Comparison of ENCODE assay signal across 8 worm cellular contexts in genomic region chrX:348141-348540, ce11.
TF ChIP-seq lines count a peak whose summit lies in the region.

No protein-coding gene starts in this region.

TF ChIP-seq in whole organism, L1 larva, 84 proteins besides CTCF, POLR2A, EP300 and RAD21 (continues in another document):
- TF ChIP-seq mep-1 (tag; optimal IDR thresholded peaks at IDR 0.05; lab: Kevin White, UChicago): peak; percentile 31
- peak; percentile 51 for TF ChIP-seq snu-23 (GFP tag; optimal IDR thresholded peaks at IDR 0.05; lab: Kevin White, UChicago)
- TF ChIP-seq blmp-1 (tag; optimal IDR thresholded peaks at IDR 0.05; lab: Kevin White, UChicago): peak; percentile 34
- no peak for TF ChIP-seq unc-30 (tag; optimal IDR thresholded peaks at IDR 0.05; lab: Kevin White, UChicago)
- peak; percentile 34 to 51 for TF ChIP-seq lin-35 (GFP tag; optimal IDR thresholded peaks at IDR 0.05; lab: Kevin White, UChicago)
- peak; percentile 9 to 39 for TF ChIP-seq lsy-2 (tag; optimal IDR thresholded peaks at IDR 0.05; lab: Kevin White, UChicago)
- no peak for TF ChIP-seq sox-4 (tag; optimal IDR thresholded peaks at IDR 0.05; lab: Kevin White, UChicago)
- peak; percentile 24 for TF ChIP-seq nhr-47 (tag; optimal IDR thresholded peaks at IDR 0.05; lab: Kevin White, UChicago)
- TF ChIP-seq swsn-7 (tag; optimal IDR thresholded peaks at IDR 0.05; lab: Kevin White, UChicago): peak; percentile 2
- peak in 1 of 2 experiments; percentile 16 for TF ChIP-seq efl-1 (optimal IDR thresholded peaks at IDR 0.05; lab: Kevin White, UChicago)
- TF ChIP-seq efl-1 (GFP tag; optimal IDR thresholded peaks at IDR 0.05 in 1 of 2; lab: Kevin White, UChicago): no peak

TF ChIP-seq in whole organism, L2 larva, 48 proteins besides CTCF, POLR2A, EP300 and RAD21 (continues in another document):
- TF ChIP-seq lsy-2 (tag; optimal IDR thresholded peaks at IDR 0.05; lab: Kevin White, UChicago): peak in 1 of 2 experiments; percentile 40
- no peak for TF ChIP-seq Y55F3AM.14 (GFP tag; optimal IDR thresholded peaks at IDR 0.05; lab: Kevin White, UChicago)
- TF ChIP-seq nhr-129 (tag; optimal IDR thresholded peaks at IDR 0.05; lab: Kevin White, UChicago): peak; percentile 46
- TF ChIP-seq nhr-237 (tag; optimal IDR thresholded peaks at IDR 0.05; lab: Kevin White, UChicago): no peak
- TF ChIP-seq F13H6.1 (tag; optimal IDR thresholded peaks at IDR 0.05; lab: Kevin White, UChicago): no peak
- TF ChIP-seq unc-55 (GFP tag; optimal IDR thresholded peaks at IDR 0.05; lab: Kevin White, UChicago): peak; percentile 58
- no peak for TF ChIP-seq fos-1 (tag; optimal IDR thresholded peaks at IDR 0.05; lab: Kevin White, UChicago)
- TF ChIP-seq ceh-82 (tag; optimal IDR thresholded peaks at IDR 0.05; lab: Kevin White, UChicago): no peak
- peak; percentile 50 for TF ChIP-seq mab-5 (tag; optimal IDR thresholded peaks at IDR 0.05; lab: Kevin White, UChicago)
- TF ChIP-seq peb-1 (tag; optimal IDR thresholded peaks at IDR 0.05; lab: Kevin White, UChicago): no peak
- peak; percentile 31 for TF ChIP-seq crh-2 (tag; optimal IDR thresholded peaks at IDR 0.05; lab: Kevin White, UChicago)
- TF ChIP-seq ztf-11 (tag; optimal IDR thresholded peaks at IDR 0.05; lab: Kevin White, UChicago): no peak

TF ChIP-seq in whole organism, L3 larva, 47 proteins besides CTCF, POLR2A, EP300 and RAD21 (continues in another document):
- TF ChIP-seq elt-2 (tag; optimal IDR thresholded peaks at IDR 0.05; lab: Kevin White, UChicago) (peak; percentile 12), hmg-11 (tag; optimal IDR thresholded peaks at IDR 0.05; lab: Kevin White, UChicago) (peak; percentile 40), ceh-28 (tag; optimal IDR thresholded peaks at IDR 0.05; lab: Kevin White, UChicago) (peak; percentile 52), ceh-82 (tag; optimal IDR thresholded peaks at IDR 0.05; lab: Kevin White, UChicago) (no peak), lin-15B (tag; optimal IDR thresholded peaks at IDR 0.05; lab: Kevin White, UChicago) (no peak), mdl-1 (tag; optimal IDR thresholded peaks at IDR 0.05; lab: Kevin White, UChicago) (no peak), pha-4 (tag; optimal IDR thresholded peaks at IDR 0.05; lab: Kevin White, UChicago) (peak; percentile 14), lin-39 (tag; optimal IDR thresholded peaks at IDR 0.05; lab: Kevin White, UChicago) (peak; percentile 57), elt-3 (tag; optimal IDR thresholded peaks at IDR 0.05; lab: Kevin White, UChicago) (no peak), unc-39 (tag; optimal IDR thresholded peaks at IDR 0.05; lab: Kevin White, UChicago) (no peak), nfya-1 (tag; optimal IDR thresholded peaks at IDR 0.05; lab: Kevin White, UChicago; ENCODE audit: insufficient read depth) (peak; percentile 53), egl-5 (tag; optimal IDR thresholded peaks at IDR 0.05; lab: Kevin White, UChicago) (peak; percentile 66)

TF ChIP-seq in whole organism, L4 larva, 104 proteins besides CTCF, POLR2A, EP300 and RAD21 (continues in another document):
- TF ChIP-seq hmg-1.1 (GFP tag; IDR thresholded peaks at IDR 0.05; lab: Robert Waterston, UW) (0 out of 2 replicates have a peak, but pooled peaks have one; percentile 20), mes-2 (tag; optimal IDR thresholded peaks at IDR 0.05; lab: Kevin White, UChicago; ENCODE audit: poor library complexity, severe bottlenecking) (peak; percentile 15), nhr-11 (tag; optimal IDR thresholded peaks at IDR 0.05; lab: Kevin White, UChicago) (no peak), mep-1 (tag; optimal IDR thresholded peaks at IDR 0.05; lab: Kevin White, UChicago) (peak; percentile 17), hlh-30 (tag; optimal IDR thresholded peaks at IDR 0.05; lab: Kevin White, UChicago; ENCODE audit: insufficient read depth) (peak; percentile 70), F26F4.8 (GFP tag; conservative IDR thresholded peaks at IDR 0.05; lab: Robert Waterston, UW) (no peak), egl-43 (GFP tag; IDR thresholded peaks at IDR 0.05; lab: Robert Waterston, UW) (0 out of 2 replicates have a peak, but pooled peaks have one; percentile 14), aha-1 (tag; lab: Kevin White, UChicago) (peak; percentile 17), hlh-11 (tag; optimal IDR thresholded peaks at IDR 0.05; lab: Kevin White, UChicago) (peak; percentile 27), dve-1 (tag; optimal IDR thresholded peaks at IDR 0.05; lab: Kevin White, UChicago; ENCODE audit: insufficient read depth) (peak; percentile 19)

TF ChIP-seq in whole organism, late embryonic, 69 proteins besides CTCF, POLR2A, EP300 and RAD21 (continues in another document):
- TF ChIP-seq hlh-6 (tag; optimal IDR thresholded peaks at IDR 0.05; lab: Kevin White, UChicago) (no peak), hlh-8 (tag; optimal IDR thresholded peaks at IDR 0.05; lab: Kevin White, UChicago) (no peak), ceh-48 (tag; optimal IDR thresholded peaks at IDR 0.05; lab: Kevin White, UChicago) (peak; percentile 67), pqm-1 (tag; optimal IDR thresholded peaks at IDR 0.05; lab: Kevin White, UChicago) (no peak), ceh-45 (GFP tag; IDR thresholded peaks at IDR 0.05; lab: Robert Waterston, UW) (no peak), hlh-30 (tag; optimal IDR thresholded peaks at IDR 0.05; lab: Kevin White, UChicago; ENCODE audit: insufficient read depth) (peak; percentile 16), lin-11 (tag; optimal IDR thresholded peaks at IDR 0.05; lab: Kevin White, UChicago) (no peak), sdc-2 (tag; optimal IDR thresholded peaks at IDR 0.05; lab: Kevin White, UChicago) (no peak), nhr-232 (tag; optimal IDR thresholded peaks at IDR 0.05; lab: Kevin White, UChicago) (no peak), zip-5 (tag; optimal IDR thresholded peaks at IDR 0.05; lab: Kevin White, UChicago) (no peak), ceh-24 (tag; optimal IDR thresholded peaks at IDR 0.05; lab: Kevin White, UChicago) (no peak), unc-55 (GFP tag; optimal IDR thresholded peaks at IDR 0.05; lab: Kevin White, UChicago) (peak; percentile 28), fkh-10 (GFP tag; optimal IDR thresholded peaks at IDR 0.05; lab: Kevin White, UChicago) (no peak)

TF ChIP-seq in whole organism, midembryonic, 9 proteins besides CTCF, POLR2A, EP300 and RAD21:
- TF ChIP-seq flt-1 (GFP tag; IDR thresholded peaks at IDR 0.05; lab: Robert Waterston, UW): no peak
- peak; percentile 52; the same call in 1 of the 2 replicates for TF ChIP-seq T22C8.4 (GFP tag; IDR thresholded peaks at IDR 0.05; lab: Robert Waterston, UW)
- no peak for TF ChIP-seq ztf-23 (GFP tag; IDR thresholded peaks at IDR 0.05; lab: Robert Waterston, UW)

TF ChIP-seq in whole organism, mixed stage, embryonic, 35 proteins besides CTCF, POLR2A, EP300 and RAD21:
- no peak for TF ChIP-seq snpc-4 (tag; optimal IDR thresholded peaks at IDR 0.05; lab: Kevin White, UChicago)
- TF ChIP-seq ham-2 (GFP tag; optimal IDR thresholded peaks at IDR 0.05; lab: Kevin White, UChicago): no peak
- peak; percentile 38 for TF ChIP-seq unc-120 (tag; optimal IDR thresholded peaks at IDR 0.05; lab: Kevin White, UChicago; ENCODE audit: poor library complexity, severe bottlenecking)
- TF ChIP-seq elt-1 (tag; optimal IDR thresholded peaks at IDR 0.05; lab: Kevin White, UChicago; ENCODE audit: borderline replicate concordance, insufficient read depth): no peak
- no peak for TF ChIP-seq nhr-76 (tag; optimal IDR thresholded peaks at IDR 0.05; lab: Kevin White, UChicago)
- peak; percentile 12 for TF ChIP-seq ces-1 (GFP tag; optimal IDR thresholded peaks at IDR 0.05; lab: Kevin White, UChicago)
- TF ChIP-seq unc-39 (tag; optimal IDR thresholded peaks at IDR 0.05; lab: Kevin White, UChicago): no peak
- TF ChIP-seq mep-1 (tag; optimal IDR thresholded peaks at IDR 0.05; lab: Kevin White, UChicago): peak; percentile 2
- TF ChIP-seq lsy-2 (tag; optimal IDR thresholded peaks at IDR 0.05; lab: Kevin White, UChicago): no peak
- no peak for TF ChIP-seq unc-62 (GFP tag; optimal IDR thresholded peaks at IDR 0.05; lab: Kevin White, UChicago)
- no peak for TF ChIP-seq tbx-8 (GFP tag; optimal IDR thresholded peaks at IDR 0.05; lab: Kevin White, UChicago)
- no peak for TF ChIP-seq flh-1 (GFP tag; optimal IDR thresholded peaks at IDR 0.05; lab: Kevin White, UChicago)
- TF ChIP-seq zip-8 (tag; optimal IDR thresholded peaks at IDR 0.05; lab: Kevin White, UChicago): no peak

TF ChIP-seq in whole organism, young adult, 124 proteins besides CTCF, POLR2A, EP300 and RAD21:
- TF ChIP-seq hmg-1.2 (GFP tag; IDR thresholded peaks at IDR 0.05; lab: Robert Waterston, UW) (peak; percentile 55; the same call in 1 of the 2 replicates), zfh-2 (GFP tag; conservative IDR thresholded peaks at IDR 0.05; lab: Robert Waterston, UW) (no peak), lin-40 (tag; optimal IDR thresholded peaks at IDR 0.05; lab: Kevin White, UChicago) (peak; percentile 17), cebp-1 (GFP tag; IDR thresholded peaks at IDR 0.05; lab: Robert Waterston, UW) (no peak), cebp-1 (tag; optimal IDR thresholded peaks at IDR 0.05; lab: Kevin White, UChicago) (peak; percentile 38)
